Worm (Caenorhabditis elegans) whole organism, L2 larva: ENCODE results near the gene hrg-5.

ENCODE experiments used
- lin-39 ChIP-seq: fragments of 150-350 bp; optimal IDR thresholded peaks from 2 replicates; lab custom pipeline; 2014; ENCODE audit warnings: missing biosample characterization, missing genetic modification reagents, missing genetic modification characterization
- mab-5 ChIP-seq: fragments of 150-350 bp; optimal IDR thresholded peaks from 2 replicates; lab custom pipeline; 2014; ENCODE audit warnings: missing biosample characterization, missing genetic modification characterization

- TF ChIP-seq lin-39 (tag; lab: Kevin White, UChicago) (no peak), mab-5 (tag; lab: Kevin White, UChicago) (no peak)
These were observed 47.5 kb downstream of the hrg-5 start, which contains the start of gene Y43E12A.2 for ce11 chrIV:10981761-10982160.
